Worm (Caenorhabditis elegans) whole organism, midembryonic: ENCODE results near the gene tomm-7.
A peak's percentile ranks its signal among the peaks of the same experiment; 100 is the strongest.

Source experiments
- T22C8.4 ChIP-seq: fragments of 200-800 bp; sonication (Bioruptor generic); IDR thresholded peaks from 2 replicates; pipeline ENCODE4 v1.3.6; 2022; ENCODE audit warnings: missing genetic modification characterization, missing compliant biosample characterization
- cog-1 ChIP-seq: sonication (generic microtip); optimal IDR thresholded peaks from 2 replicates; lab custom pipeline; 2016; ENCODE audit warnings: missing genetic modification characterization, missing compliant biosample characterization
- flt-1 ChIP-seq: fragments of 200-800 bp; sonication (Bioruptor generic); IDR thresholded peaks from 2 replicates; pipeline ENCODE4 v1.3.6; 2022; ENCODE audit warnings: missing genetic modification characterization, missing compliant biosample characterization
- klf-2 ChIP-seq: fragments of 200-800 bp; sonication (Bioruptor generic); conservative IDR thresholded peaks from 2 replicates; pipeline ENCODE4 v1.3.6; 2022; ENCODE audit warnings: missing genetic modification reagents, missing genetic modification characterization, missing compliant biosample characterization
- med-1 ChIP-seq: sonication (generic microtip); optimal IDR thresholded peaks from 2 replicates; lab custom pipeline; 2017; ENCODE audit warnings: missing genetic modification characterization, mild to moderate bottlenecking, missing compliant biosample characterization, antibody characterized with exemption, missing genetic modification reagents; ENCODE audit not compliant: insufficient read depth
- ref-1 ChIP-seq: fragments of 200-800 bp; sonication (Bioruptor generic); conservative IDR thresholded peaks from 2 replicates; pipeline ENCODE4 v1.3.6; 2022; ENCODE audit warnings: missing genetic modification reagents, missing genetic modification characterization, missing compliant biosample characterization
- tab-1 ChIP-seq: fragments of 200-800 bp; sonication (Bioruptor generic); IDR thresholded peaks from 2 replicates; pipeline ENCODE4 v1.3.6; 2022; ENCODE audit warnings: missing genetic modification characterization, missing compliant biosample characterization
- ztf-23 ChIP-seq: fragments of 200-800 bp; sonication (Bioruptor generic); IDR thresholded peaks from 2 replicates; pipeline ENCODE4 v1.3.6; 2022; ENCODE audit warnings: missing genetic modification reagents, missing genetic modification characterization, missing compliant biosample characterization
- ztf-29 ChIP-seq: fragments of 200-800 bp; sonication (Bioruptor generic); IDR thresholded peaks from 2 replicates; pipeline ENCODE4 v1.3.6; 2022; ENCODE audit warnings: missing genetic modification reagents, missing genetic modification characterization, missing compliant biosample characterization

Gene tomm-7

DNA sequence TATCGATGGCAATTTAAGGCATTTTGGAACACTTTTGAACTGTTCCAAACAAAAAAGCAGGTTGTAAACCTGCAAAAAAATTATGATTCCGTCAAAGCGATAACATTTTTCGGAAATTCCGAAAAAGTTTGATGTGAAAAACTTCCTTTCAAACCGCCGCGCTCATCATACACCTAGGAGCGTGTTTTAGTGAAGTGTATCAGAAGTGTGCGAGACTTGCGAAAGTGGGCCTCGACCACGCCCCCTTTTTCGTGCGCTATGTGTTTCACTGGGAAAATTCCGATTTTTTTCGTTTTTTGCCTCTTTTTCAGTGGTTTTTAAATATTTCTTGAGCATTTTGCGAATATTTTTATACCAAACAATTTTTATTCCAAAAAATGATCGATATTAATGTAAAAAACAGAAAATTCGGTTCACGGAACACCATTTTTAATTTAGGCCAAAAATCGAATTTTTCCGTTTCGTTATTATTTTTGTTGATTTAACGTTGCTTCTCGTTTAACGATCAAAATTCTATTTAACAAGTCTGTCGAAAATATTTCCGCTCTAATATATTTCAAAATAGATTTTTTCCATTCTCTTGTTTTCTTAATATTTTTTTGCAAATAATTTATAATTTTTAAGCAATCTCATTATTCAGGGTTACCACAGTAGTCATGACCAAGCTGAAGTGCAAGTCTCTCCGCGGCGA lies 4.8 kb upstream of the tomm-7 start, which contains the start of gene rpl-35:
Gene rpl-35 (plus strand): TSS at position 641 of the 691 bp plus-strand sequence.
- peak; percentile 70; the same call in 1 of the 2 replicates for TF ChIP-seq klf-2 (GFP tag; lab: Robert Waterston, UW)
- peak; percentile 48 for TF ChIP-seq med-1 (GFP tag; lab: Kevin White, UChicago)
- TF ChIP-seq T22C8.4 (GFP tag; lab: Robert Waterston, UW), result peak; percentile 76
- peak; percentile 83 for TF ChIP-seq tab-1
- TF ChIP-seq ztf-23 (GFP tag; lab: Robert Waterston, UW), result peak; percentile 94
- TF ChIP-seq ref-1, result peak; percentile 61
- TF ChIP-seq cog-1 (tag; lab: Kevin White, UChicago), result peak; percentile 99
- TF ChIP-seq flt-1, result peak; percentile 92
- peak; percentile 77 for TF ChIP-seq ztf-29 (GFP tag; lab: Robert Waterston, UW)

ce11 chrIII:7855468-7855867 lies 3.9 kb upstream of the tomm-7 start:
- TF ChIP-seq ztf-23 (GFP tag; lab: Robert Waterston, UW), result no peak
- TF ChIP-seq ztf-29 (GFP tag; lab: Robert Waterston, UW), result no peak
- no peak for TF ChIP-seq flt-1
- no peak for TF ChIP-seq cog-1 (tag; lab: Kevin White, UChicago)
- no peak for TF ChIP-seq klf-2 (GFP tag; lab: Robert Waterston, UW)
- TF ChIP-seq T22C8.4 (GFP tag; lab: Robert Waterston, UW), result no peak
- no peak for TF ChIP-seq ref-1
- no peak for TF ChIP-seq med-1 (GFP tag; lab: Kevin White, UChicago)
- no peak for TF ChIP-seq tab-1

DNA sequence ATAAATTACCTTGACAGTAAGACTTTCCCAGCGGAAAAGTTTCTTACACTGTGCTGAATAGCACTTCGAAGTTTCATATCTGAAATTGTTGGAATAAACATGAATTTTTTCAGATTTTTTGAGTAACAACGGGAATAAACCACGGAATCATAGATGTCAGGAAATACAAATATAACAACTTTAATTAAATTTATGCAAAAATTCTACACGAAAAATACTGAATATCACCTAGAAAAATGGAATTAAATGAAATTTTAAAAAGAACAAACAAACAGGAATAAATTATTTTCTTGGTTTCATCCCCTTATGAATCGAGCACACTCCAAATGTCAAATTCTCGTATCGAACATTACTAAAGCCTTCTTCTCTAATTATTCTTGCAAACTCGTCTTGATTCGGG lies 2.3 kb upstream of the tomm-7 start, which contains the start of gene tag-307:
Gene tag-307 (minus strand): TSS at position 101 of the 400 bp plus-strand sequence.
- TF ChIP-seq cog-1 (tag; lab: Kevin White, UChicago), result no peak
- TF ChIP-seq tab-1, result no peak
- TF ChIP-seq ztf-23 (GFP tag; lab: Robert Waterston, UW), result no peak
- TF ChIP-seq med-1 (GFP tag; lab: Kevin White, UChicago), result no peak
- TF ChIP-seq ztf-29 (GFP tag; lab: Robert Waterston, UW), result no peak
- no peak for TF ChIP-seq ref-1
- no peak for TF ChIP-seq klf-2 (GFP tag; lab: Robert Waterston, UW)
- no peak for TF ChIP-seq T22C8.4 (GFP tag; lab: Robert Waterston, UW)
- no peak for TF ChIP-seq flt-1

ce11 chrIII:7858407-7859029 lies 895 bp upstream of the tomm-7 start, which contains the start of the genes coq-5 and ufm-1:
TSS of gene coq-5 (minus strand) at chrIII:7858457.
TSS of gene ufm-1 (plus strand) at chrIII:7858979.
- TF ChIP-seq flt-1 (no peak), med-1 (GFP tag; lab: Kevin White, UChicago) (no peak), ztf-23 (GFP tag; lab: Robert Waterston, UW) (no peak), ref-1 (no peak), ztf-29 (GFP tag; lab: Robert Waterston, UW) (no peak), tab-1 (no peak), T22C8.4 (GFP tag; lab: Robert Waterston, UW) (no peak), cog-1 (tag; lab: Kevin White, UChicago) (no peak), klf-2 (GFP tag; lab: Robert Waterston, UW) (no peak)

- no peak for TF ChIP-seq cog-1 (tag; lab: Kevin White, UChicago)
- TF ChIP-seq med-1 (GFP tag; lab: Kevin White, UChicago), result no peak
- no peak for TF ChIP-seq ref-1
- TF ChIP-seq flt-1, result no peak
- no peak for TF ChIP-seq T22C8.4 (GFP tag; lab: Robert Waterston, UW)
- TF ChIP-seq ztf-29 (GFP tag; lab: Robert Waterston, UW), result no peak
Observed at ce11 chrIII:7860885-7861284, 1.5 kb downstream of the tomm-7 start, which contains the start of gene cuc-1. TSS of gene cuc-1 (minus strand) at chrIII:7860985.

DNA sequence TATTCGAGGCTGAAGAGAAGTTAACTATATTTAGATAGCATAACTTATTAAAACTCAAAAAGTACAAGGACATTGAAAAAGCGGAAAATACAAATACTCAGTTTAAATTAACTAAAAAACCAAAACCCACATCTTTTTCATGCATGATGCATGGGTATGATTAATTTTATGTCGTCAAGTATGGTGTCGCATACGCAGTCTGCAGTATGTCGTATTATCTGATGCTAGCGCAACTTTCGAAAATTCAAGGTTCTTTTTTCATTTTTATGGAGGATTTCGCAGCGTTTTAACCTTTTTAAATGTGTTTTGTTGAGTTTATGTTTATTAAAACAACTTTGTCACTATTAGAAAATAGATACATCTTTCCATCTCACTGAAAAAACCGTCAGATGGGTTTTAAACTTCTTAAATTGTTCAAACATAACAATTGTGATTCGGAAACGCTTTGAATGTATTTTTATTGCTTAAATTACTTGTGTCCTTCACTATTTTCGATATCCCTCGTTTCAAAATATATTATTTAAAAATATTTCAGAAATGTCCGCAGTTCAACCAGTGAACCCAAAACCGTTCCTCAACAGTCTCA lies 2.2 kb downstream of the tomm-7 start, which contains the start of gene snr-5:
Gene snr-5 (plus strand): TSS at position 536 of the 586 bp plus-strand sequence.
- TF ChIP-seq klf-2 (GFP tag; lab: Robert Waterston, UW) (no peak), tab-1 (no peak), cog-1 (tag; lab: Kevin White, UChicago) (no peak), ztf-29 (GFP tag; lab: Robert Waterston, UW) (no peak), ztf-23 (GFP tag; lab: Robert Waterston, UW) (no peak), ref-1 (no peak), flt-1 (no peak), med-1 (GFP tag; lab: Kevin White, UChicago) (no peak), T22C8.4 (GFP tag; lab: Robert Waterston, UW) (no peak)

DNA sequence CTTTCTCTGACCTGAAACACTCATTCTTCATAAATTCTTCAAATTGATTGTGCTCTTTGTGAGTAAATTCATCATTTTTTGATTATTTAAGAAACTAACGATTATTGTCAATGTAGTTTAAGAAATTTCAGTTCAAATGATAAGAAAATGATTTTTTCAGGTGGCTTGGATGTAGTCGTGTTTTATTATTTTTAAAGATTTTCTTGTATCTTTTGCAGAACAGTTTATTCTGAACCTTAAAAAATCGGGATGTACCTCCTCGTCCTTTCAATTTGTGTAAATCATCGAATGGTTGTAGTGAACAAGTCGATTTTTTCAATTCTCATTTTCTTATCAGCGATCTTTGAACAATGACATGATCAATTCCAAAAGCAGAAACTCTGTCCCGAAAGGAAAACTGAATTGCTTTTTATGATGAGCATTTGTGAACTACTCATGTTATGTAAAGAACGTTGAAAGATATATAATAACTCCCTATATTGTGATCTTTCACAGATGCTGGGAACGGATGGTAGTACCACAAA lies 5.9 kb downstream of the tomm-7 start, which contains the start of gene slc-17.3:
Gene slc-17.3 (minus strand): TSS at position 51 of the 524 bp plus-strand sequence.
- TF ChIP-seq ztf-23 (GFP tag; lab: Robert Waterston, UW) (no peak), ztf-29 (GFP tag; lab: Robert Waterston, UW) (no peak), T22C8.4 (GFP tag; lab: Robert Waterston, UW) (no peak), med-1 (GFP tag; lab: Kevin White, UChicago) (no peak), klf-2 (GFP tag; lab: Robert Waterston, UW) (no peak), flt-1 (no peak), tab-1 (no peak)

DNA sequence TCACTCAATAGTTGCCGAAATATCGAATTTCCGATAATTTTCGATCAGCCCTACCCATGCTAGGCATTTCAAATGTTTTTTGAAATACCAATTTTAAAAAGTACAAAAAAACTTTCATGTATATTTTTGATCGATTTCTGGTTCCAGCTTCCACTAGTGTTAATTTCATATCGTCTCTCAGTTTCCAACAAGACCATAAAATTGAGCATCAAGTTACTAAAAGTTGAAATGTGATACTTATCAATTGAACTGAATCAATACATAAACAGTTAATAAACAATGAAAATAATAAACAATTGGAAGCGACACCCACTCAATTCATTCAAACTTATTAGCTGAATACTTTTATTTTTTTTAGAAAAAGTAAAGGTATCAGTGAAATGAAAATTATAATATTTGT lies 6.8 kb downstream of the tomm-7 start, which contains the start of gene cup-4:
Gene cup-4 (plus strand): TSS at position 301 of the 400 bp plus-strand sequence.
- TF ChIP-seq ztf-23 (GFP tag; lab: Robert Waterston, UW) (no peak), med-1 (GFP tag; lab: Kevin White, UChicago) (no peak), T22C8.4 (GFP tag; lab: Robert Waterston, UW) (no peak)
